Worm (Caenorhabditis elegans): ENCODE measurements around the gene tsg-101.

The tsg-101 gene

ce11 chrIV:3539872-3540271, 25.5 kb upstream of the tsg-101 start, which contains the start of gene B0212.3:
B0212.3 (plus strand) TSS chrIV:3540172.
- TF ChIP-seq scrt-1 (GFP tag; IDR thresholded peaks at IDR 0.05) (no peak), F13C5.2 (tag; optimal IDR thresholded peaks at IDR 0.05) (no peak), ets-7 (tag; optimal IDR thresholded peaks at IDR 0.05) (no peak), hmg-4 (GFP tag; optimal IDR thresholded peaks at IDR 0.05) (no peak), aly-1 (tag; optimal IDR thresholded peaks at IDR 0.05) (no peak)

ce11 chrIV:3539253-3539652, 24.9 kb upstream of the tsg-101 start:
- TF ChIP-seq flt-1 (GFP tag; IDR thresholded peaks at IDR 0.05) (no peak), pes-1 (GFP tag; IDR thresholded peaks at IDR 0.05) (no peak), ama-1 (optimal IDR thresholded peaks at IDR 0.05) (no peak), sea-1 (GFP tag; conservative IDR thresholded peaks at IDR 0.05) (no peak), ets-7 (tag; optimal IDR thresholded peaks at IDR 0.05) (no peak), scrt-1 (GFP tag; IDR thresholded peaks at IDR 0.05) (no peak), hmg-4 (GFP tag; optimal IDR thresholded peaks at IDR 0.05) (no peak), F13C5.2 (tag; optimal IDR thresholded peaks at IDR 0.05) (no peak), tbx-11 (GFP tag; IDR thresholded peaks at IDR 0.05) (no peak), hnd-1 (tag; optimal IDR thresholded peaks at IDR 0.05) (no peak), ceh-36 (tag; optimal IDR thresholded peaks at IDR 0.05) (no peak), ceh-13 (GFP tag; optimal IDR thresholded peaks at IDR 0.05) (no peak), tra-4 (tag; optimal IDR thresholded peaks at IDR 0.05) (no peak), B0310.2 (tag; optimal IDR thresholded peaks at IDR 0.05) (no peak), hmbx-1 (tag; optimal IDR thresholded peaks at IDR 0.05) (no peak), aly-1 (tag; optimal IDR thresholded peaks at IDR 0.05) (no peak), tbx-37 (GFP tag; conservative IDR thresholded peaks at IDR 0.05) (no peak)

ce11 chrIV:3532989-3533388, 18.6 kb upstream of the tsg-101 start:
- no peak for TF ChIP-seq aly-1 (tag; optimal IDR thresholded peaks at IDR 0.05)
- no peak for TF ChIP-seq flt-1 (GFP tag; IDR thresholded peaks at IDR 0.05)
- TF ChIP-seq hmbx-1 (tag; optimal IDR thresholded peaks at IDR 0.05), result no peak
- no peak for TF ChIP-seq F13C5.2 (tag; optimal IDR thresholded peaks at IDR 0.05)

- TF ChIP-seq aly-1 (tag; optimal IDR thresholded peaks at IDR 0.05) (no peak), hmbx-1 (tag; optimal IDR thresholded peaks at IDR 0.05) (no peak), tbx-11 (GFP tag; IDR thresholded peaks at IDR 0.05) (no peak), flt-1 (GFP tag; IDR thresholded peaks at IDR 0.05) (no peak), B0310.2 (tag; optimal IDR thresholded peaks at IDR 0.05) (no peak), pes-1 (GFP tag; IDR thresholded peaks at IDR 0.05) (no peak), tra-4 (tag; optimal IDR thresholded peaks at IDR 0.05) (no peak), ceh-13 (GFP tag; optimal IDR thresholded peaks at IDR 0.05) (no peak), ama-1 (optimal IDR thresholded peaks at IDR 0.05) (no peak), sea-1 (GFP tag; conservative IDR thresholded peaks at IDR 0.05) (no peak), ets-7 (tag; optimal IDR thresholded peaks at IDR 0.05) (no peak), hnd-1 (tag; optimal IDR thresholded peaks at IDR 0.05) (no peak), F13C5.2 (tag; optimal IDR thresholded peaks at IDR 0.05) (no peak), hmg-4 (GFP tag; optimal IDR thresholded peaks at IDR 0.05) (no peak), ceh-36 (tag; optimal IDR thresholded peaks at IDR 0.05) (no peak), tbx-37 (GFP tag; conservative IDR thresholded peaks at IDR 0.05) (no peak), scrt-1 (GFP tag; IDR thresholded peaks at IDR 0.05) (no peak)
These were observed 17.8 kb upstream of the tsg-101 start, which contains the start of gene M57.1 for ce11 chrIV:3532167-3532566. M57.1 (plus strand) TSS chrIV:3532467.

- TF ChIP-seq sea-1 (GFP tag; conservative IDR thresholded peaks at IDR 0.05) (no peak), hnd-1 (tag; optimal IDR thresholded peaks at IDR 0.05) (no peak), hmg-4 (GFP tag; optimal IDR thresholded peaks at IDR 0.05) (no peak)
These were observed 17.2 kb upstream of the tsg-101 start for ce11 chrIV:3531535-3531934.

ce11 chrIV:3527878-3528277, 13.5 kb upstream of the tsg-101 start:
- no peak for TF ChIP-seq ets-7 (tag; optimal IDR thresholded peaks at IDR 0.05)
- no peak for TF ChIP-seq scrt-1 (GFP tag; IDR thresholded peaks at IDR 0.05)
- TF ChIP-seq ama-1 (optimal IDR thresholded peaks at IDR 0.05), result no peak
- no peak for TF ChIP-seq pes-1 (GFP tag; IDR thresholded peaks at IDR 0.05)
- no peak for TF ChIP-seq F13C5.2 (tag; optimal IDR thresholded peaks at IDR 0.05)
- TF ChIP-seq hnd-1 (tag; optimal IDR thresholded peaks at IDR 0.05), result no peak
- TF ChIP-seq hmg-4 (GFP tag; optimal IDR thresholded peaks at IDR 0.05), result no peak

ce11 chrIV:3526831-3527404, 12.6 kb upstream of the tsg-101 start, which contains the start of gene M57.2:
M57.2 (plus strand) TSS chrIV:3527354.
- TF ChIP-seq F13C5.2 (tag; optimal IDR thresholded peaks at IDR 0.05) (no peak), hmbx-1 (tag; optimal IDR thresholded peaks at IDR 0.05) (no peak), ama-1 (optimal IDR thresholded peaks at IDR 0.05) (no peak), hmg-4 (GFP tag; optimal IDR thresholded peaks at IDR 0.05) (no peak), hnd-1 (tag; optimal IDR thresholded peaks at IDR 0.05) (no peak), B0310.2 (tag; optimal IDR thresholded peaks at IDR 0.05) (no peak), flt-1 (GFP tag; IDR thresholded peaks at IDR 0.05) (no peak), tbx-37 (GFP tag; conservative IDR thresholded peaks at IDR 0.05) (no peak), sea-1 (GFP tag; conservative IDR thresholded peaks at IDR 0.05) (no peak), ceh-13 (GFP tag; optimal IDR thresholded peaks at IDR 0.05) (no peak), ets-7 (tag; optimal IDR thresholded peaks at IDR 0.05) (no peak), ceh-36 (tag; optimal IDR thresholded peaks at IDR 0.05) (no peak)

ce11 chrIV:3526144-3526797, 11.9 kb upstream of the tsg-101 start:
- TF ChIP-seq ama-1 (optimal IDR thresholded peaks at IDR 0.05) (peak; percentile 61), scrt-1 (GFP tag; IDR thresholded peaks at IDR 0.05) (no peak), B0310.2 (tag; optimal IDR thresholded peaks at IDR 0.05) (peak; percentile 29)

All from whole organism, early embryonic.